Worm (Caenorhabditis elegans) whole organism, L3 larva: ENCODE measurements around the gene ZK563.7.

ENCODE experiments used
- R02D3.7 ChIP-seq: fragments of 150-350 bp; optimal IDR thresholded peaks from 2 replicates; lab custom pipeline; 2014; ENCODE audit warnings: missing biosample characterization, missing genetic modification characterization
- aly-2 ChIP-seq: fragments of 150-350 bp; optimal IDR thresholded peaks from 2 replicates; lab custom pipeline; 2014; ENCODE audit warnings: missing biosample characterization, missing genetic modification characterization
- ama-1 ChIP-seq: fragments of 150-350 bp; optimal IDR thresholded peaks from 2 replicates; lab custom pipeline; 2018
- ceh-16 ChIP-seq: sonication (generic microtip); optimal IDR thresholded peaks from 2 replicates; lab custom pipeline; 2017; ENCODE audit warnings: missing biosample characterization, missing genetic modification characterization
- ceh-28 ChIP-seq: fragments of 150-350 bp; optimal IDR thresholded peaks from 2 replicates; lab custom pipeline; 2014; ENCODE audit warnings: missing biosample characterization, missing genetic modification reagents, missing genetic modification characterization
- ceh-9 ChIP-seq: sonication (generic microtip); optimal IDR thresholded peaks from 2 replicates; lab custom pipeline; 2018; ENCODE audit warnings: missing biosample characterization, missing genetic modification characterization
- egl-27 ChIP-seq: sonication (generic microtip); optimal IDR thresholded peaks from 4 replicates; lab custom pipeline; 2017; ENCODE audit warnings: missing biosample characterization, missing genetic modification reagents, missing genetic modification characterization
- egl-5 ChIP-seq: fragments of 150-350 bp; optimal IDR thresholded peaks from 2 replicates; lab custom pipeline; 2017; ENCODE audit warnings: missing biosample characterization, missing genetic modification reagents, missing genetic modification characterization, inconsistent platforms
- elt-1 ChIP-seq: fragments of 150-350 bp; optimal IDR thresholded peaks from 2 replicates; lab custom pipeline; 2014; ENCODE audit warnings: missing biosample characterization, missing genetic modification characterization
- elt-3 ChIP-seq, 3 experiments: fragments of 150-350 bp in 1 of 3; sonication (generic microtip) in 2 of 3; optimal IDR thresholded peaks; 2 replicates in 2 of 3; 4 replicates in 1 of 3; lab custom pipeline; 2014 to 2017; ENCODE audit warnings: missing biosample characterization in 3 of 3, missing genetic modification characterization in 3 of 3
- eor-1 ChIP-seq, 2 experiments: fragments of 150-350 bp; optimal IDR thresholded peaks; 2 replicates each; lab custom pipeline; 2014 to 2018; ENCODE audit warnings: missing biosample characterization in 2 of 2, missing genetic modification characterization in 2 of 2
- fkh-2 ChIP-seq: fragments of 150-350 bp; optimal IDR thresholded peaks from 2 replicates; lab custom pipeline; 2014; ENCODE audit warnings: missing biosample characterization, missing genetic modification reagents, missing genetic modification characterization
- fos-1 ChIP-seq: fragments of 150-350 bp; optimal IDR thresholded peaks from 2 replicates; lab custom pipeline; 2014; ENCODE audit warnings: missing biosample characterization, missing genetic modification characterization
- jun-1 ChIP-seq: fragments of 150-350 bp; optimal IDR thresholded peaks from 2 replicates; lab custom pipeline; 2014; ENCODE audit warnings: missing biosample characterization, missing genetic modification reagents, missing genetic modification characterization
- lin-15B ChIP-seq: fragments of 150-350 bp; optimal IDR thresholded peaks from 2 replicates; lab custom pipeline; 2014; ENCODE audit warnings: missing biosample characterization, missing genetic modification characterization
- lin-39 ChIP-seq: fragments of 150-350 bp; optimal IDR thresholded peaks from 2 replicates; lab custom pipeline; 2018; ENCODE audit warnings: missing biosample characterization, missing genetic modification reagents, missing genetic modification characterization
- lsy-12 ChIP-seq: sonication (generic microtip); optimal IDR thresholded peaks from 2 replicates; lab custom pipeline; 2016; ENCODE audit warnings: mild to moderate bottlenecking, missing genetic modification characterization, missing compliant biosample characterization
- mml-1 ChIP-seq: fragments of 150-350 bp; sonication (generic microtip); optimal IDR thresholded peaks from 3 replicates; lab custom pipeline; 2014; ENCODE audit warnings: missing biosample characterization, missing genetic modification characterization
- nfya-1 ChIP-seq: sonication (generic microtip); optimal IDR thresholded peaks from 2 replicates; lab custom pipeline; 2017; ENCODE audit warnings: missing genetic modification characterization, mild to moderate bottlenecking, missing compliant biosample characterization, antibody characterized with exemption, moderate library complexity; ENCODE audit not compliant: insufficient read depth
- nhr-11 ChIP-seq: fragments of 150-350 bp; optimal IDR thresholded peaks from 2 replicates; lab custom pipeline; 2014; ENCODE audit warnings: missing biosample characterization, missing genetic modification characterization
- nhr-12 ChIP-seq: fragments of 150-350 bp; optimal IDR thresholded peaks from 2 replicates; lab custom pipeline; 2014; ENCODE audit warnings: missing biosample characterization, missing genetic modification characterization
- nhr-23 ChIP-seq: fragments of 150-350 bp; optimal IDR thresholded peaks from 2 replicates; lab custom pipeline; 2014; ENCODE audit warnings: missing biosample characterization, missing genetic modification reagents, missing genetic modification characterization
- nhr-237 ChIP-seq: fragments of 150-350 bp; optimal IDR thresholded peaks from 2 replicates; lab custom pipeline; 2014; ENCODE audit warnings: missing biosample characterization, missing genetic modification characterization
- nhr-25 ChIP-seq: sonication (generic microtip); optimal IDR thresholded peaks from 2 replicates; lab custom pipeline; 2017; ENCODE audit warnings: missing biosample characterization, missing genetic modification characterization
- nhr-43 ChIP-seq: sonication (generic microtip); optimal IDR thresholded peaks from 2 replicates; lab custom pipeline; 2016; ENCODE audit warnings: mild to moderate bottlenecking, missing genetic modification characterization, missing compliant biosample characterization; ENCODE audit not compliant: poor library complexity, severe bottlenecking
- nhr-67 ChIP-seq: fragments of 150-350 bp; optimal IDR thresholded peaks from 2 replicates; lab custom pipeline; 2014; ENCODE audit warnings: missing biosample characterization, missing genetic modification characterization
- nhr-77 ChIP-seq: fragments of 150-350 bp; optimal IDR thresholded peaks from 2 replicates; lab custom pipeline; 2014; ENCODE audit warnings: missing biosample characterization, missing genetic modification characterization
- pha-4 ChIP-seq: fragments of 150-350 bp; optimal IDR thresholded peaks from 2 replicates; lab custom pipeline; 2014; ENCODE audit warnings: missing biosample characterization, missing genetic modification reagents, missing genetic modification characterization
- snpc-4 ChIP-seq: fragments of 150-350 bp; optimal IDR thresholded peaks from 2 replicates; lab custom pipeline; 2014; ENCODE audit warnings: missing biosample characterization, missing genetic modification characterization
- unc-39 ChIP-seq: sonication (generic microtip); optimal IDR thresholded peaks from 4 replicates; lab custom pipeline; 2017; ENCODE audit warnings: missing biosample characterization, missing genetic modification characterization
- unc-62 ChIP-seq: fragments of 150-350 bp; sonication (generic microtip); optimal IDR thresholded peaks from 4 replicates; lab custom pipeline; 2014; ENCODE audit warnings: missing biosample characterization, missing genetic modification reagents, missing genetic modification characterization
- zag-1 ChIP-seq: fragments of 150-350 bp; optimal IDR thresholded peaks from 2 replicates; lab custom pipeline; 2014; ENCODE audit warnings: missing biosample characterization, missing genetic modification characterization
- ztf-11 ChIP-seq: fragments of 150-350 bp; optimal IDR thresholded peaks from 2 replicates; lab custom pipeline; 2014; ENCODE audit warnings: missing biosample characterization, missing genetic modification characterization

The ZK563.7 gene

ce11 chrX:3396735-3397134 lies 16.5 kb downstream of the ZK563.7 start:
- TF ChIP-seq ama-1 (lab: Kevin White, UChicago) = no peak
- TF ChIP-seq elt-1 (tag; lab: Kevin White, UChicago) = peak; percentile 75
- TF ChIP-seq nhr-12 (tag; lab: Kevin White, UChicago) = no peak
- no peak for TF ChIP-seq ztf-11 (tag; lab: Kevin White, UChicago)
- no peak for TF ChIP-seq jun-1 (tag; lab: Kevin White, UChicago)
- TF ChIP-seq egl-27 (tag; lab: Kevin White, UChicago) = no peak
- no peak for TF ChIP-seq nhr-23 (tag; lab: Kevin White, UChicago)

- TF ChIP-seq ceh-16 (tag; lab: Kevin White, UChicago) (no peak), nhr-12 (tag; lab: Kevin White, UChicago) (no peak), lin-15B (tag; lab: Kevin White, UChicago) (no peak), ztf-11 (tag; lab: Kevin White, UChicago) (no peak), eor-1 (tag; optimal IDR thresholded peaks at IDR 0.05; lab: Kevin White, UChicago) (no peak), aly-2 (tag; lab: Kevin White, UChicago) (no peak), elt-3 (tag; optimal IDR thresholded peaks at IDR 0.05; lab: Kevin White, UChicago) (no peak), lin-39 (tag; lab: Kevin White, UChicago) (no peak), egl-5 (tag; lab: Kevin White, UChicago) (no peak), ceh-9 (tag; lab: Kevin White, UChicago) (no peak), nhr-11 (tag; lab: Kevin White, UChicago) (no peak), nfya-1 (tag; lab: Kevin White, UChicago) (no peak), mml-1 (tag; lab: Kevin White, UChicago) (no peak), nhr-237 (tag; lab: Kevin White, UChicago) (no peak), nhr-25 (tag; lab: Kevin White, UChicago) (no peak), nhr-67 (no peak), R02D3.7 (tag; lab: Kevin White, UChicago) (no peak), pha-4 (tag; lab: Kevin White, UChicago) (no peak), elt-1 (tag; lab: Kevin White, UChicago) (no peak)
These were observed 19.6 kb downstream of the ZK563.7 start, which contains the start of gene cht-1 for ce11 chrX:3399917-3400316. cht-1 (minus strand) TSS chrX:3400017.

- no peak for TF ChIP-seq jun-1 (tag; lab: Kevin White, UChicago)
- no peak for TF ChIP-seq lsy-12 (tag; lab: Kevin White, UChicago)
- TF ChIP-seq nfya-1 (tag; lab: Kevin White, UChicago) = no peak
- TF ChIP-seq lin-39 (tag; lab: Kevin White, UChicago) = no peak
- TF ChIP-seq, all 47 proteins: peak for 0
These were observed 20.1 kb downstream of the ZK563.7 start for ce11 chrX:3400387-3400786.

DNA sequence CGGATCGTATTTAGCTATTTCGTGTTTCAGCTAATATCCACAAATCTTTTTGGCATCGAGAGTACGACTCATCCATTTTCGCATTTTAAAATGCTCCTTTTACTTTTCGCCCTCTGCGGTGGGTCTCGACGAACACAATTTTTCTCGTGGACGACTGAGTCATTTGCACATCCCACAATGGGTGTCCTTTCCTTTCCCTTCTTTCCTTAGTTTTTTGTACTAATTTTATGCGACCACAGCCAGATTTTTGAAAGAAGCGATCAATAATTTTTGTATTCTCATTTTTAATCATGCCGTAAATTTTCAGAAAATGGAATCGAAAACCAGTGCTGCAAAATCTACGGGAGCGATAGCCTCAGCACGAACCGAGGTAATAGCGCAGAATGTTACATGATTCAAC lies 21.4 kb downstream of the ZK563.7 start, which contains the start of gene C04F6.9:
TSS of gene C04F6.9 (plus strand) at position 301 of the 400 bp plus-strand sequence.
- no peak for TF ChIP-seq snpc-4 (tag; lab: Kevin White, UChicago)
- no peak for TF ChIP-seq ztf-11 (tag; lab: Kevin White, UChicago)
- TF ChIP-seq nhr-25 (tag; lab: Kevin White, UChicago) = no peak
- no peak for TF ChIP-seq elt-1 (tag; lab: Kevin White, UChicago)
- no peak for TF ChIP-seq unc-62 (GFP tag; lab: Kevin White, UChicago)
- TF ChIP-seq nhr-43 (tag; lab: Kevin White, UChicago) = no peak
- TF ChIP-seq ceh-28 (tag; lab: Kevin White, UChicago) = no peak
- TF ChIP-seq eor-1 (tag; optimal IDR thresholded peaks at IDR 0.05; lab: Kevin White, UChicago) = no peak
- no peak for TF ChIP-seq fkh-2 (tag; lab: Kevin White, UChicago)
- TF ChIP-seq ceh-16 (tag; lab: Kevin White, UChicago) = no peak
- no peak for TF ChIP-seq nhr-237 (tag; lab: Kevin White, UChicago)
- no peak for TF ChIP-seq fos-1
- no peak for TF ChIP-seq zag-1 (tag; lab: Kevin White, UChicago)
- no peak for TF ChIP-seq nfya-1 (tag; lab: Kevin White, UChicago)
- TF ChIP-seq nhr-23 (tag; lab: Kevin White, UChicago) = no peak
- TF ChIP-seq R02D3.7 (tag; lab: Kevin White, UChicago) = no peak
- TF ChIP-seq nhr-77 (tag; lab: Kevin White, UChicago) = no peak

- TF ChIP-seq egl-5 (tag; lab: Kevin White, UChicago) (no peak), unc-39 (tag; lab: Kevin White, UChicago) (no peak), ztf-11 (tag; lab: Kevin White, UChicago) (no peak)
These were observed 22.9 kb downstream of the ZK563.7 start, which contains the start of gene vit-5 for ce11 chrX:3403195-3403594. vit-5 (plus strand) TSS chrX:3403471.
